Worm (Caenorhabditis elegans) whole organism, late embryonic: ENCODE data around the gene C10A4.6.

Source experiments
- T23F11.4 ChIP-seq: fragments of 200-800 bp; sonication (Bioruptor generic); optimal IDR thresholded peaks from 2 replicates; lab custom pipeline; 2018; ENCODE audit warnings: mild to moderate bottlenecking, missing genetic modification characterization, missing compliant biosample characterization
- Y22D7AL.16 ChIP-seq: sonication (generic microtip); optimal IDR thresholded peaks from 2 replicates; lab custom pipeline; 2016; ENCODE audit warnings: missing genetic modification characterization, missing compliant biosample characterization
- ama-1 ChIP-seq: fragments of 150-350 bp; optimal IDR thresholded peaks from 2 replicates; lab custom pipeline; 2014
- ceh-18 ChIP-seq: sonication (generic microtip); optimal IDR thresholded peaks from 2 replicates; lab custom pipeline; 2016; ENCODE audit warnings: missing genetic modification characterization, missing compliant biosample characterization
- ceh-19 ChIP-seq: fragments of 200-800 bp; sonication (Bioruptor generic); optimal IDR thresholded peaks from 2 replicates; lab custom pipeline; 2018; ENCODE audit warnings: mild to moderate bottlenecking, missing genetic modification characterization, missing compliant biosample characterization
- ceh-2 ChIP-seq: sonication (generic microtip); optimal IDR thresholded peaks from 2 replicates; lab custom pipeline; 2016; ENCODE audit warnings: missing genotype, missing genetic modification characterization, missing compliant biosample characterization
- ceh-24 ChIP-seq: sonication (generic microtip); optimal IDR thresholded peaks from 2 replicates; lab custom pipeline; 2016; ENCODE audit warnings: mild to moderate bottlenecking, missing genetic modification characterization, missing compliant biosample characterization
- ceh-31 ChIP-seq: sonication (generic microtip); optimal IDR thresholded peaks from 2 replicates; lab custom pipeline; 2016; ENCODE audit warnings: missing genetic modification characterization, missing compliant biosample characterization
- ceh-48 ChIP-seq: sonication (generic microtip); optimal IDR thresholded peaks from 2 replicates; lab custom pipeline; 2016; ENCODE audit warnings: missing genetic modification characterization, inconsistent platforms, missing compliant biosample characterization
- ceh-6 ChIP-seq: fragments of 200-800 bp; sonication (Bioruptor generic); optimal IDR thresholded peaks from 2 replicates; lab custom pipeline; 2018; ENCODE audit warnings: mild to moderate bottlenecking, missing genetic modification characterization, missing compliant biosample characterization
- che-1 ChIP-seq: sonication (generic microtip); optimal IDR thresholded peaks from 2 replicates; lab custom pipeline; 2016; ENCODE audit warnings: mild to moderate bottlenecking, missing genetic modification characterization, missing compliant biosample characterization
- dve-1 ChIP-seq: sonication (generic microtip); optimal IDR thresholded peaks from 2 replicates; lab custom pipeline; 2017; ENCODE audit warnings: antibody characterized with exemption, mild to moderate bottlenecking, missing genetic modification characterization, missing compliant biosample characterization
- elt-2 ChIP-seq: sonication (generic microtip); optimal IDR thresholded peaks from 2 replicates; lab custom pipeline; 2016; ENCODE audit warnings: missing genetic modification reagents, missing genetic modification characterization, missing compliant biosample characterization
- eyg-1 ChIP-seq: sonication (generic microtip); optimal IDR thresholded peaks from 2 replicates; lab custom pipeline; 2016; ENCODE audit warnings: missing genotype, missing genetic modification characterization, missing compliant biosample characterization
- gmeb-2 ChIP-seq: sonication (generic microtip); optimal IDR thresholded peaks from 2 replicates; lab custom pipeline; 2016; ENCODE audit warnings: missing genetic modification characterization, inconsistent platforms, missing compliant biosample characterization
- hlh-15 ChIP-seq: sonication (generic microtip); optimal IDR thresholded peaks from 2 replicates; lab custom pipeline; 2016; ENCODE audit warnings: missing genetic modification characterization, missing compliant biosample characterization
- hlh-8 ChIP-seq: sonication (generic microtip); optimal IDR thresholded peaks from 2 replicates; lab custom pipeline; 2016; ENCODE audit warnings: missing genotype, missing genetic modification characterization, missing compliant biosample characterization
- mec-3 ChIP-seq: sonication (generic microtip); optimal IDR thresholded peaks from 2 replicates; lab custom pipeline; 2016; ENCODE audit warnings: borderline replicate concordance, missing genetic modification characterization, missing compliant biosample characterization
- nfya-1 ChIP-seq: sonication (generic microtip); optimal IDR thresholded peaks from 2 replicates; lab custom pipeline; 2017; ENCODE audit warnings: missing genetic modification characterization, mild to moderate bottlenecking, missing compliant biosample characterization, antibody characterized with exemption, moderate library complexity
- npax-4 ChIP-seq: sonication (generic microtip); optimal IDR thresholded peaks from 2 replicates; lab custom pipeline; 2016; ENCODE audit warnings: missing genetic modification characterization, missing compliant biosample characterization
- odd-2 ChIP-seq: sonication (generic microtip); optimal IDR thresholded peaks from 2 replicates; lab custom pipeline; 2017; ENCODE audit warnings: antibody characterized with exemption, mild to moderate bottlenecking, missing genetic modification characterization, missing compliant biosample characterization
- pha-2 ChIP-seq: sonication (generic microtip); optimal IDR thresholded peaks from 2 replicates; lab custom pipeline; 2017; ENCODE audit warnings: mild to moderate bottlenecking, missing genetic modification characterization, missing compliant biosample characterization
- pha-4 ChIP-seq: fragments of 150-350 bp; optimal IDR thresholded peaks from 2 replicates; lab custom pipeline; 2018; ENCODE audit warnings: missing biosample characterization, missing genetic modification reagents, missing genetic modification characterization
- pros-1 ChIP-seq: fragments of 150-350 bp; optimal IDR thresholded peaks from 2 replicates; lab custom pipeline; 2014; ENCODE audit warnings: missing biosample characterization, missing genetic modification reagents, missing genetic modification characterization
- sox-2 ChIP-seq: fragments of 200-800 bp; sonication (Bioruptor generic); IDR thresholded peaks from 2 replicates; pipeline ENCODE4 v1.3.6; 2022; ENCODE audit warnings: missing genetic modification reagents, missing genetic modification characterization, missing compliant biosample characterization
- unc-42 ChIP-seq: sonication (generic microtip); optimal IDR thresholded peaks from 2 replicates; lab custom pipeline; 2016; ENCODE audit warnings: missing genotype, missing genetic modification characterization, missing compliant biosample characterization
- unc-55 ChIP-seq: sonication (generic microtip); optimal IDR thresholded peaks from 2 replicates; lab custom pipeline; 2017; ENCODE audit warnings: missing biosample characterization, missing genetic modification reagents, missing genetic modification characterization
- unc-86 ChIP-seq: sonication (generic microtip); optimal IDR thresholded peaks from 2 replicates; lab custom pipeline; 2016; ENCODE audit warnings: missing genetic modification characterization, missing compliant biosample characterization
- zip-5 ChIP-seq: sonication (generic microtip); optimal IDR thresholded peaks from 2 replicates; lab custom pipeline; 2016; ENCODE audit warnings: missing genetic modification characterization, missing compliant biosample characterization
- ztf-16 ChIP-seq: sonication (generic microtip); optimal IDR thresholded peaks from 2 replicates; lab custom pipeline; 2017; ENCODE audit warnings: missing genetic modification characterization, missing compliant biosample characterization

The C10A4.6 gene

ce11 chrX:7405393-7405792 lies 15.0 kb downstream of the C10A4.6 start, which contains the start of gene C10A4.3:
Gene C10A4.3 (plus strand): TSS chrX:7405693.
- TF ChIP-seq elt-2 (tag; lab: Kevin White, UChicago): no peak
- no peak for TF ChIP-seq unc-42
- TF ChIP-seq ztf-16 (tag; lab: Kevin White, UChicago): no peak
- TF ChIP-seq ama-1 (lab: Kevin White, UChicago): no peak
- no peak for TF ChIP-seq odd-2 (tag; lab: Kevin White, UChicago)
- no peak for TF ChIP-seq ceh-19 (GFP tag; lab: Kevin White, UChicago)
- TF ChIP-seq zip-5 (tag; lab: Kevin White, UChicago): no peak
- TF ChIP-seq ceh-2 (tag; lab: Kevin White, UChicago): no peak

- TF ChIP-seq ceh-48 (tag; lab: Kevin White, UChicago): no peak
- no peak for TF ChIP-seq dve-1 (tag; lab: Kevin White, UChicago)
- no peak for TF ChIP-seq elt-2 (tag; lab: Kevin White, UChicago)
Observed at ce11 chrX:7407749-7408148, 17.4 kb downstream of the C10A4.6 start.

ce11 chrX:7409030-7409429 lies 18.7 kb downstream of the C10A4.6 start:
- TF ChIP-seq unc-55 (GFP tag; lab: Kevin White, UChicago): no peak

- no peak for TF ChIP-seq pha-2 (tag; lab: Kevin White, UChicago)
- TF ChIP-seq hlh-15 (tag; lab: Kevin White, UChicago): no peak
Observed at ce11 chrX:7409935-7410334, 19.6 kb downstream of the C10A4.6 start, which contains the start of gene C10A4.2. Gene C10A4.2 (plus strand): TSS chrX:7410235.

ce11 chrX:7415420-7415819 lies 25.1 kb downstream of the C10A4.6 start, which contains the start of gene C10A4.7:
Gene C10A4.7 (minus strand): TSS chrX:7415520.
- TF ChIP-seq eyg-1 (tag; lab: Kevin White, UChicago): no peak
- no peak for TF ChIP-seq ceh-6 (GFP tag; lab: Kevin White, UChicago)
- TF ChIP-seq ceh-48 (tag; lab: Kevin White, UChicago): no peak
- TF ChIP-seq che-1 (tag; lab: Kevin White, UChicago): no peak
- TF ChIP-seq gmeb-2 (tag; lab: Kevin White, UChicago): no peak
- TF ChIP-seq npax-4: no peak
- TF ChIP-seq ceh-24 (tag; lab: Kevin White, UChicago): no peak
- no peak for TF ChIP-seq T23F11.4
- TF ChIP-seq pros-1 (tag; lab: Kevin White, UChicago): no peak
- TF ChIP-seq Y22D7AL.16: no peak
- TF ChIP-seq hlh-8 (tag; lab: Kevin White, UChicago): no peak
- no peak for TF ChIP-seq unc-86 (tag; lab: Kevin White, UChicago)
- TF ChIP-seq ama-1 (lab: Kevin White, UChicago): no peak

ce11 chrX:7416082-7416481 lies 25.7 kb downstream of the C10A4.6 start, which contains the start of gene C10A4.1:
Gene C10A4.1 (plus strand): TSS chrX:7416382.
- TF ChIP-seq pha-2 (tag; lab: Kevin White, UChicago) (no peak), ceh-31 (no peak), ama-1 (lab: Kevin White, UChicago) (no peak)

ce11 chrX:7420571-7420970 lies 30.2 kb downstream of the C10A4.6 start, which contains the start of gene C10A4.9:
Gene C10A4.9 (plus strand): TSS chrX:7420871.
- TF ChIP-seq sox-2: no peak

ce11 chrX:7424813-7425212 lies 34.4 kb downstream of the C10A4.6 start, which contains the start of gene mnm-2:
Gene mnm-2 (minus strand): TSS chrX:7424913.
- TF ChIP-seq ceh-18: no peak
- TF ChIP-seq pha-4: no peak
- no peak for TF ChIP-seq unc-55 (GFP tag; lab: Kevin White, UChicago)
- TF ChIP-seq nfya-1 (tag; lab: Kevin White, UChicago): no peak
- no peak for TF ChIP-seq gmeb-2 (tag; lab: Kevin White, UChicago)
- no peak for TF ChIP-seq mec-3
